Fruit fly (Drosophila melanogaster): Measurements from ENCODE around the gene CG8679.

dm6 chr2L:21189273-21189781, 29.0 kb downstream of the CG8679 start:
- no peak for TF ChIP-seq CG8478 (optimal IDR thresholded peaks at IDR 0.05)
- no peak for TF ChIP-seq CG1529 (GFP tag; optimal IDR thresholded peaks at IDR 0.05)
- TF ChIP-seq seq (GFP tag; IDR thresholded peaks at IDR 0.05): no peak
- no peak for TF ChIP-seq vnd (GFP tag; IDR thresholded peaks at IDR 0.05; ENCODE audit: partially characterized antibody)
- TF ChIP-seq peb (GFP tag; IDR thresholded peaks at IDR 0.05): no peak
- TF ChIP-seq gsb-n (tag; optimal IDR thresholded peaks at IDR 0.05): no peak
- TF ChIP-seq slbo (GFP tag; IDR thresholded peaks at IDR 0.05): no peak
- no peak for TF ChIP-seq danr (GFP tag; IDR thresholded peaks at IDR 0.05)
- no peak for TF ChIP-seq CG9727 (GFP tag; optimal IDR thresholded peaks at IDR 0.05)
- TF ChIP-seq CG30020 (tag; optimal IDR thresholded peaks at IDR 0.05): no peak

Measured in whole organism, embryonic.